Worm (Caenorhabditis elegans): ENCODE measurements around the gene mdt-27.

ce11 chrV:9243171-9243996 is 29.9 kb upstream of the mdt-27 start, which contains the start of gene glo-4:
- TF ChIP-seq alr-1 (tag; optimal IDR thresholded peaks at IDR 0.05) (no peak), unc-39 (tag; optimal IDR thresholded peaks at IDR 0.05) (no peak), sem-4 (tag; optimal IDR thresholded peaks at IDR 0.05) (peak; percentile 89), blmp-1 (tag; optimal IDR thresholded peaks at IDR 0.05; ENCODE audit: insufficient read depth) (no peak), nhr-12 (tag; optimal IDR thresholded peaks at IDR 0.05) (no peak)

Data from whole organism, L2 larva.